Fruit fly (Drosophila melanogaster) S2 (cell line): Measurements from ENCODE around the gene CG34277.
A peak's percentile ranks its signal among the peaks of the same experiment; 100 is the strongest.

Experiments used
- CG8478 ChIP-seq: fragments of >200 bp; optimal IDR thresholded peaks from 2 replicates; lab custom pipeline; 2018
- CTCF ChIP-seq, 2 experiments: fragments of >200 bp; optimal IDR thresholded peaks; 2 replicates each; lab custom pipeline; 2018

CG34277 gene

DNA sequence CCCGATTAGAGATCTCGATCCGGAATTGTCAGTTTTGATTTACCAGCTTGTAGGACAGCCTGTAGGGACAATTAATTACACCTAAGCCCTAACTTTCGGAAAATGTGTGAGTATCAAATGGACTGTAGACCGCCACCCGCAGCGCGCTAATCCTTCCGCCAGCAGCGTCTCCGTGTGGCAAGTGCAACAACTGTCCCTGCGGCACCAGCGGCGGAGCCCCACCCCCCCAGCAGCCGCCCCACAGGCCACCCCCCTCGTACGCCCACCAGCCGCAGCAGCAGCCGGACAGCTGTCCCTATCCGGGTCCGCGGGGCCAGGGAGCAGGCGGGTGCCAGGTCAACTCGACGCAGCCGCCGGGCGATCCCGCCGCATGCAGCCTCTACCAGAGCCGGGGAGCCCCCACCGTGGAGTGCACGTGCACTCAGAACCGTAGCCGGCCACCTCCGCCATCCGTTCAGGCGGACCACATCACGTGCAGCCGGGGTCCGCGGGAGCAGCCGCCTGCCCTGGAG is at the start of gene CG34277, which contains the start of gene CG31542:
CG34277 (plus strand) TSS at position 51 of the 512 bp plus-strand sequence.
CG31542 (plus strand) TSS at position 51 of the 512 bp plus-strand sequence.
- no peak for TF ChIP-seq CG8478 (lab: Kevin White, UChicago)

DNA sequence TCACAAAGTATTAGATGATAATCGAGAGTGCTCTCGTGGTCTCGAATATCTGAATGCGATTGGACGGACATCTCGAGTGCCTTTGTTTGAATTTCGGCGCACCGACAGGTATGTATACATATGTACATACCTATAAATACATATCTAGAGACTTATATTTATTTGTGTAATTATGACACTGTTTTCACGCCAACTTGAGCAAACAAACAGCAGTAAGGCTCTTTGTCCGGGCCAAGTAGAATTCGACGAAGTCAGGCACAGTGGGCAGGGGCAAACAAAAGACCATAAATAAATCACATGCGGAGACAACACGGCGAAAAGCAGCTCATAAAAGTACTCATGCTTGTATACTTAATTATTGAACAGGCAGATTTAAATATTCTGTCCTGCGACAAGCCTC is 48.7 kb upstream of the CG34277 start:
- TF ChIP-seq CTCF (optimal IDR thresholded peaks at IDR 0.05; lab: Kevin White, UChicago) (no peak), CG8478 (lab: Kevin White, UChicago) (no peak)

DNA sequence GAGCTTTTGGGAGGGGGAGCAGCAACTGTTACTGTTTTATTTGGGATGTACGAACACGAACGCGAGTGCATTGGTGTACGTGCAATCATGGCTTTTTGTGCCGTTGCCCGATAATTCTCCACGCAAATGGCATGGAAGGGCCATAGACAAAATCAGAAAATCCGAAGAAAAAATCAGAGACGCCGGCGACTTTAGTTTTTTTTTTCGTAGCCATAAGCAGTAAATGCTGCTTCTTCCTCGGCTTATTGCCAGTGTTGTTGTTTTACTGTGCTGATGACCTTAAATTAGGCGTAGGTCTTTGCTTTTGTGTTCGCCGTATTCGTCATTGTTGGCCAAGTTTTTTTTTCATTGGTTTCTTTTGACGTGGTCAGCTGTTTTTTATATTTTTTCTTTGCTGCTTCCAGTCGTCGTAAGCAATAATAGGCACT is 47.1 kb upstream of the CG34277 start:
- TF ChIP-seq CTCF (optimal IDR thresholded peaks at IDR 0.05; lab: Kevin White, UChicago) (no peak), CG8478 (lab: Kevin White, UChicago) (no peak)

DNA sequence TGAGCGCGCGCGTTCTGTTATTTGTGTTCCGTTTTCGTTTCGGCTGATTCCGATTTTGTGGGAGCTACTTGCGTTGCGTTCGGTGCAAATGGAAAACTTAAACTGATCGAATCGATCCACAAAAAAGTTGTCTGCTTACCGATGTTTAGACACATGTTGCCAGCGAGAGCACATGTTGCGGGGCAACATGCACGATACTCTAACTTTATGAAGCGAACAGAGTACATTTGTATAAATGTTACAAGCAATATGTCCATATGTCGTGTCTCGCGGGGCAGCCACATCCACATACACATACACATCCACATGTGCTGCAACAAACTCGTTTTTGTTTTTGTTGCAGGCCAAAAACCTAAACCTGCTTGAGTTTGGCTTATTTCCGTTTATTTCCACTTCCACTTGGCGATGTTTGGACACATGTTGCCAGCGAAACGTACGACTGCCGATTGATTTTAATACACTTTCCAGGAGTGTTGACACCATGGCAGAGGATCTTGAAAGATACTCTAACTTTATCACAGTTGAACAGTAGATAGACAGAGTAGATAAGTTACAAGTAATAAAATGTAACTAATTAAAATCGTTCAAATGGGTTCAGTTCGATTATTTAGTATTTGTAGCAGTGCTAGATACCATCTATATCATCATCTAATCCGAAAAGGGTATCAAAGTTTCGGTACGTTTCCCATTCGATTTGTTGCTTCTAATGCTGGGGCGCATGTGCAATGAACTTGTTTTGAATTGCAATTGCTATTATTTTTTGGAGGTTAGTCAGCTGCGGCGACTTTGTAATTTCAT is 45.4 kb upstream of the CG34277 start:
- TF ChIP-seq CTCF (optimal IDR thresholded peaks at IDR 0.05; lab: Kevin White, UChicago) (no peak), CG8478 (lab: Kevin White, UChicago) (no peak)

DNA sequence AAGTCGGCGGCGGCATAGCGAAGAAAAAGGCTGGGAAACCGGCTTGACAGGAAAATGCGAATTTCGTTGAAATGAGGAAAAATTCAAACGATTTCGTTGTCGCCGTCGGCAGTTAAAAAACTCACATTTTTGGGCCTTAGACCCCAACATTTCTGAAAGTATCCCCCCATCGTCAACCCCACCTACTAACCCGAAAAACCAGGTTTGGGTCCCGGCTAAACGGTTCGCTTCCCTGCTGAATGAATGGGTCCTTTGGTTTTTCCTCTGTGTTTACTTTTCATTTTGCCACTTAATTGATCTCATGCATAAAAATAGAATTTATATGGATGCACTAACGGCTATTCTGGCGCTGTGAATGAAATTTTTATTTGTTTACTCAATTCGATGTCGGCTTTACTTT is 43.2 kb upstream of the CG34277 start:
- TF ChIP-seq CG8478 (lab: Kevin White, UChicago) (no peak), CTCF (optimal IDR thresholded peaks at IDR 0.05; lab: Kevin White, UChicago) (peak in 1 of 2 experiments; percentile 39)

DNA sequence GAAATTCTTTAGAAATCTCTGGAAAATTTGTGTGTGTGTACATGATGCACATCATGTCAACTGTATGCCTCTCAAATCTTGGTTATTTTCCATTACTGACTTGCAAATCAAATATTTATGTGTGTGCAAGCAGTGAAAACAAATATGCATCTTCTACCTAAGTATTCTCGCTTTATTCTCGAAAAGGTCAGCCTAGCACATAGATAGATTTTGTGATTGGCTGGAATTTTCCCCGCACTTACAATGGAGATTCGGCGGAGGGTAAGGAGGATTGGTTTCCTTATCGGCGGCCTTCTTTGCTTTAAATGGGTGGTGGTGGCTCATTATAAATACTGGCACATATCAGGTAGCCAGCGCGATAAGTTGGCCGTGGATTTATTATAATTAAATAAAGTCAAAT is 41.4 kb upstream of the CG34277 start:
- no peak for TF ChIP-seq CG8478 (lab: Kevin White, UChicago)

DNA sequence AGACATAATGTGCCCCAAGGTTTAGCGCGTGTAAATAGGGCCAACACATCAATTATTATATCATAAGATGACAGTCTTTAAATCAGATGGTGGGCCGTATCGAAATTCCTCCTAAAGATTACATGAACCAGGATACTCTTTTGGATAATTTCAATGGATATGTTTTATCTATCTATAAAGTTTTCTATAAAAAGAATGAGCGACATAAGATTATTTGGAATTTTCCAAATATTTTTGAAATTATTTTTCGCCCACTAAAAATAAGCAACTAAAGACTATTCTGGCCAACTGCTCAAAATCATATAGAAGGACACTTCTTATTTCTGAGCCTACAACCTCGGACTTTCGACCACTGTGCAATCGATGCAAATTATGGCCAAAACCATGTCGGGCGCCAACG is 39.0 kb upstream of the CG34277 start:
- no peak for TF ChIP-seq CG8478 (lab: Kevin White, UChicago)
- TF ChIP-seq CTCF (optimal IDR thresholded peaks at IDR 0.05; lab: Kevin White, UChicago), result no peak

DNA sequence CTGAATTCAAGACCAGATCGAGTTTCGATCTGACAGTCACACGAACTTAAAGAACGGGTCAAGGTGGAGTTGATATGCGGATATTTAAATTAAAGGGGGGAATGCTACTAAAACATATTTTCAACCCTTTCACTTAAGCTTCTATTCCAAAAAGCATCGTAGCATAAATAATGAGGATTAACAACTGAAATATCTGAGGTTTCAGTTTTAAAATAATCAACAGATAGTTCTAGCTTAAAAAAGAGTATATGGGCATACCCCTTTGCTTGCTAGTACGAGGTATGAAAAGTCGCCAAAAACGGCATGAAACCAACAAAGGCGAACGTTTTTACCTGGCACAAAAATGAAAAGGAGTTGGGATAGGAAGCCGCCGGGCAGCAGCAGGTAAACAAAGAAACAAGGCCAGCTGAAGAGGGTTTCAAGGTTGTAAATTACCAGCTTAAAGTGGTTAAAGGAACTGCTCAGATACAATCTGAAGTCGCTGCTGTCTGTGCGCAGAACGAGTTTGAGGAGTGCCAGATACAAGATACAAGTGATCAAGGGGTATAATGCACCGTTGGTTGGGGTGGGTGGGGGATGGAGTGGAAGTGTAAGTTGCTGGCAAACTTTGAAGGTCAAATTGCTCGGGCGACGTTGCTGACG is 37.5 kb upstream of the CG34277 start:
- TF ChIP-seq CG8478 (lab: Kevin White, UChicago) (no peak), CTCF (optimal IDR thresholded peaks at IDR 0.05; lab: Kevin White, UChicago) (no peak)

DNA sequence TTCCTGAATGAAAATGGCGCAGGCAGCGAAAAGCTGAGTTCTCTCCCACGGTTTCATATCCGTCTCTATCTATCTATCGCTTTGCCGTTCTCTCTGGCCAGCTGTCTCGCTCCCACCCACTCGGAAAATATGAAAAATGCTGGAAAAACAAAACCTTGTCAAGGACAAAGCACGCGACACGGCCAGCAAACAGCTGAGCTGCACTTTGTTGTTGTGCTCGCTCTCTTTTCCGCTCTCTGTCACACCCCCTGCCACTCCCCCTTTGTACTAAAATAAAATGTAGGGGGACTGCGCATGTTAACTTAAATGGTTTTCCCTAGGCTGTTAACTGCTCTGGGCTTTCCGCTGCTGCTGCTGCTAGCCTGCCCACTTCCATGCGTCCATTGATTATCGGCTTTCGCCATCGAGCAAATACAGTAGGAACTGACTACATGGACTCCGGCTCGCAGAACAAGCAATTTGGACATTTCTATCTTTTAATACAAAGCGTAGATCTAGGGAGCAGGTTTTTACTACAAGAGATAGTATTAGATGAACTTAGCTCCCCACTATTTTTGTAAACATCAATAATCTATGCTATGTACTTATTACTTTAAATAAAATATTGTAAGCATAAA is 22.5 kb upstream of the CG34277 start:
- no peak for TF ChIP-seq CG8478 (lab: Kevin White, UChicago)
- no peak for TF ChIP-seq CTCF (optimal IDR thresholded peaks at IDR 0.05; lab: Kevin White, UChicago)

DNA sequence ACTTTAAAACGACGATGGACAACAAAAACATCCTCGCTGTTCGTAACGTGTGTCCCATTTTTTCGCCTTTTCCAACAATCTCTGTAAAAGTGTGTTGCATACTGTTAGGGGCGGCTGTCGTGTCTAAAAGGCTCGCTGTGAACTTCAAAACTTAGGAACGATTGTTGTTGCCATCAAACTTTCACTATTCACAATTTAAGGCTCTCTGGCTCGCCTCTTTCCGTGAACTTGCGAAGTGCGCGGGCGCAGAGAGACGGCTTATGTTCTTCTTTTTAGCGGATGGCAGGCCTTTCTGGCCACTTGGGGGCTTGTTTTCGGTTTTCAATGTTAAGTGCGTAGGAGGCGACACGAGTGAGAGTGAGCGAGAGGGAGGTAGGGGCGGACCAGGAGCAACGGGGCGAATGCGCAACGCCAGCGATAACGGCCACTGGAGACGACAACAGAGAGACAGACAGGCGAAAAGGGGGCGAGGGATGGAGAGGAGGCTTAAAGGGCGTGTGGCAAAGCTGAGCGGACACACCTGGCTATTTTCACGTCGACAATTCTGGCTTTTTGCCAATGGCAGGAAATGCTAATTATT is 18.9 kb upstream of the CG34277 start, which contains the start of gene mtd:
mtd (minus strand) TSS at position 51 of the 580 bp plus-strand sequence.
- TF ChIP-seq CTCF (optimal IDR thresholded peaks at IDR 0.05; lab: Kevin White, UChicago) (no peak), CG8478 (lab: Kevin White, UChicago) (no peak)

DNA sequence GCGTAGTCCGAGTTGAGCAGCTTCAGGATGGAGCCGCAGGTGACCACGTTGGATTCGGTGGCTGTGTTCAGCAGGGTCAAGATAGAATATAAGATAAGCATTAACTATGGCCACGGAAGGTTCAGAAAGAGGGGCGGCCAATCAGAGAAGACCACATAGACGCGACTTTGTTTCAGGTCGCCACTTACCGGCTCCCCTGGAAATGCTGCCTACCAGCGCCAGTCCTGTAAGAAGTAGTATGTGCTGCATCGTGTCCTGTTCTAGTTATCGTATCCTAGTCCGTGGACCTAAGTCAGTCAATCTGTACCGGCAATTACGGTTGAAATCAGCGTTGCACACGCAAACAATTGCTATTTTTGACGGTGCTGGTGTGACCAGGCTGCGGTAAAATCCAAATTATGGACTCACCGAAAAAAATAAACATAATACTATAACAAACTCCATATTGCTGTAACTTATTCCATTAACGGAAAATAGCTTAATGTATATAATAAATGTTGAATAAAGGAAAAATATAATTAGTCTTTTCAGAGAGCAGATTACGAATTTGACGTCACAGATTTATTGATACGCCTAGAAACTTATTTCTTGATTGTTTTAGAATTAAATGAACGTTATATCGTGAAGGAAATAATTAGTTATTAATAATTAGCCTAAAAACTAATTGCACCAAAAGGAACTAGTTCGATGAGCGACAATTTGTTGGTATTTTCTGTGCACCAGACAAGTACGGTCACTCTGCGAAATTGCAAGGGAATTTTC is 14.8 kb upstream of the CG34277 start, which contains the start of the genes CG11999 and CG1161:
CG11999 (minus strand) TSS at position 375 of the 762 bp plus-strand sequence.
CG1161 (plus strand) TSS at position 720 of the 762 bp plus-strand sequence.
- TF ChIP-seq CG8478 (lab: Kevin White, UChicago), result no peak
- TF ChIP-seq CTCF (optimal IDR thresholded peaks at IDR 0.05; lab: Kevin White, UChicago), result no peak

DNA sequence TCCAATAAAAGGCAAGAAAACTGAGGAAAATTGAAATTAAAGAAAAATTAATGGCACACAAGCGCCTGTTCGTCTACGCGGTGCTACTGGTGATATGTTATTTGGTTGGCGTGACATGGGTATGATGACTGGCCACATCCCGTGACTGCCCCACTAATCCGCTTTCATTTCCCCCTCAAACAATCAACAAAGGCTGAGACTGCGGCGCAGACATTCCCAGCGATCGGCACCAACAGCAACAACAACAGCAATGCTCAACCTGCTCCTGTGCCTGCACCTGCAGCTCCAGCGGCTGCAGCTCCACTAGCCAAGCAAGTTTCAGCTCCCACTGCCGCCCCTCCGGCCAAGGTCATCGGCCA is 14.2 kb upstream of the CG34277 start:
- TF ChIP-seq CG8478 (lab: Kevin White, UChicago), result no peak
- no peak for TF ChIP-seq CTCF (optimal IDR thresholded peaks at IDR 0.05; lab: Kevin White, UChicago)

DNA sequence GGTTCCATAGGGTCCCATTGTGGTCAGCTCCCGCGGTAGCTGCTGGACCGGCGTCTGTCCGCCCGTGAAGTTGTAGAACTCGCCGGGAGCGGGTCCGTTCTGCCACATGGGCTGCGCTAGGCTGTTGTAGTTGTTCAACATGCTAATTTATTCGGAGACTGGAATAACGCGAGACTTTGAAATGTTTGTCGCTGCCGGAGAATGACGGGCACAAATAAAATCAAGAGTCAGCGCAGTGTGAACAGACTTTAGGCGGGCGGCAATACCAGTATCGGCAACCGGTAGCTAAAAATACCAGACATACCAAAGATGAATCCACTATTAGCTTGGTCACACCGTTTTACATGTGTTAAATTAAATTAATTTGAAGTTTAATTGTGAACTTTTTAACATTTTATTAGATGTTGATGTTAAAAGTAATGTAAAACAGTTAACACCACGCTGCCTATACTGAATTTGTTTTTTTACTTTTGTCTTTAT is 11.4 kb upstream of the CG34277 start, which contains the start of gene Prosbeta7:
Prosbeta7 (minus strand) TSS at position 430 of the 480 bp plus-strand sequence.
- TF ChIP-seq CG8478 (lab: Kevin White, UChicago) (no peak), CTCF (optimal IDR thresholded peaks at IDR 0.05; lab: Kevin White, UChicago) (peak in 1 of 2 experiments; percentile 11)
